Fruit fly (Drosophila melanogaster) whole organism, embryonic: ENCODE measurements around the gene Ugt35A1.

ENCODE experiments used
- CG10979 ChIP-seq: fragments of 200-800 bp; sonication (Bioruptor generic); optimal IDR thresholded peaks from 2 replicates; lab custom pipeline; 2018; ENCODE audit warnings: missing biosample characterization, mild to moderate bottlenecking, missing genetic modification characterization, moderate library complexity
- CG12071 ChIP-seq: fragments of 200-800 bp; sonication (Bioruptor generic); optimal IDR thresholded peaks from 3 replicates; lab custom pipeline; 2018; ENCODE audit warnings: missing biosample characterization, mild to moderate bottlenecking, missing genetic modification characterization
- CG1233 ChIP-seq: fragments of 200-800 bp; sonication (Bioruptor generic); optimal IDR thresholded peaks from 4 replicates; lab custom pipeline; 2018; ENCODE audit warnings: missing biosample characterization, mild to moderate bottlenecking, missing genetic modification characterization
- CG15514 ChIP-seq: fragments of 200-800 bp; sonication (Bioruptor generic); optimal IDR thresholded peaks from 3 replicates; lab custom pipeline; 2017; ENCODE audit warnings: missing biosample characterization, missing genetic modification characterization, mild to moderate bottlenecking, moderate library complexity, missing genetic modification reagents
- CG15601 ChIP-seq: fragments of 200-800 bp; sonication (Bioruptor generic); optimal IDR thresholded peaks from 3 replicates; lab custom pipeline; 2019; ENCODE audit warnings: missing biosample characterization, mild to moderate bottlenecking, missing genetic modification characterization, moderate library complexity
- CG3163 ChIP-seq: fragments of 200-800 bp; sonication (Bioruptor generic); optimal IDR thresholded peaks from 3 replicates; lab custom pipeline; 2016; ENCODE audit warnings: missing biosample characterization, missing genetic modification characterization
- CG34376 ChIP-seq: fragments of 200-800 bp; sonication (Bioruptor generic); optimal IDR thresholded peaks from 2 replicates; lab custom pipeline; 2018; ENCODE audit warnings: missing biosample characterization, mild to moderate bottlenecking, missing genetic modification characterization
- CG5245 ChIP-seq: fragments of 200-800 bp; sonication (Bioruptor generic); optimal IDR thresholded peaks from 3 replicates; lab custom pipeline; 2016; ENCODE audit warnings: missing biosample characterization, missing genetic modification characterization
- CG6254 ChIP-seq: fragments of 200-800 bp; sonication (Bioruptor generic); optimal IDR thresholded peaks from 3 replicates; lab custom pipeline; 2017; ENCODE audit warnings: mild to moderate bottlenecking, missing biosample characterization, missing genetic modification reagents, missing genetic modification characterization
- CkIIα-i1 ChIP-seq: fragments of 200-800 bp; sonication (Bioruptor generic); IDR thresholded peaks from 2 replicates; pipeline ENCODE4 v1.3.6; 2022; ENCODE audit warnings: missing biosample characterization, missing genetic modification characterization
- Doc3 ChIP-seq: fragments of 200-800 bp; sonication (Bioruptor generic); IDR thresholded peaks from 3 replicates; pipeline ENCODE4 v1.3.6; 2022; ENCODE audit warnings: missing biosample characterization, missing genetic modification characterization; ENCODE audit not compliant: partially characterized antibody
- Fer2 ChIP-seq: fragments of 200-800 bp; sonication (Bioruptor generic); optimal IDR thresholded peaks from 2 replicates; lab custom pipeline; 2018; ENCODE audit warnings: missing biosample characterization, mild to moderate bottlenecking, missing genetic modification characterization, moderate library complexity
- GATAe ChIP-seq: fragments of 200-800 bp; sonication (Bioruptor generic); conservative IDR thresholded peaks from 2 replicates; pipeline ENCODE4 v1.3.6; 2022; ENCODE audit warnings: missing biosample characterization, missing genetic modification characterization
- Hand ChIP-seq: fragments of 200-800 bp; sonication (Bioruptor generic); optimal IDR thresholded peaks from 2 replicates; lab custom pipeline; 2017; ENCODE audit warnings: mild to moderate bottlenecking, missing biosample characterization, missing genetic modification reagents, missing genetic modification characterization
- HmgZ ChIP-seq: fragments of 200-800 bp; sonication (Bioruptor generic); optimal IDR thresholded peaks from 2 replicates; lab custom pipeline; 2018; ENCODE audit warnings: missing biosample characterization, mild to moderate bottlenecking, missing genetic modification characterization
- Jarid2 ChIP-seq: fragments of 200-800 bp; sonication (Bioruptor generic); optimal IDR thresholded peaks from 3 replicates; lab custom pipeline; 2017; ENCODE audit warnings: mild to moderate bottlenecking, missing biosample characterization, missing genetic modification reagents, missing genetic modification characterization
- Ptx1 ChIP-seq: fragments of 200-800 bp; sonication (Bioruptor generic); IDR thresholded peaks from 2 replicates; pipeline ENCODE4 v1.3.6; 2022; ENCODE audit warnings: missing biosample characterization, missing genetic modification characterization
- Rfx ChIP-seq: fragments of 200-800 bp; sonication (Bioruptor generic); IDR thresholded peaks from 2 replicates; pipeline ENCODE4 v1.3.6; 2022; ENCODE audit warnings: missing biosample characterization, missing genetic modification characterization
- Sox100B ChIP-seq: fragments of 200-800 bp; sonication (Bioruptor generic); optimal IDR thresholded peaks from 3 replicates; lab custom pipeline; 2018; ENCODE audit warnings: missing biosample characterization, mild to moderate bottlenecking, missing genetic modification characterization
- Sox102F ChIP-seq: fragments of 200-800 bp; sonication (Bioruptor generic); optimal IDR thresholded peaks from 2 replicates; lab custom pipeline; 2018; ENCODE audit warnings: missing biosample characterization, mild to moderate bottlenecking, missing genetic modification characterization, moderate library complexity
- Trl ChIP-seq, 3 experiments: fragments of >200 bp in 2 of 3; fragments of 200-800 bp in 1 of 3; sonication (Bioruptor generic) in 1 of 3; optimal IDR thresholded peaks; 2 replicates in 1 of 3; 3 replicates in 2 of 3; lab custom pipeline; 2016 to 2017; ENCODE audit warnings: missing biosample characterization in 1 of 3, missing genetic modification characterization in 1 of 3
- bowl ChIP-seq: fragments of 200-800 bp; sonication (Bioruptor generic); IDR thresholded peaks from 2 replicates; pipeline ENCODE4 v1.3.6; 2022; ENCODE audit warnings: missing biosample characterization, missing genetic modification characterization
- cg ChIP-seq: fragments of 200-800 bp; sonication (Bioruptor generic); optimal IDR thresholded peaks from 3 replicates; lab custom pipeline; 2019; ENCODE audit warnings: missing biosample characterization, mild to moderate bottlenecking, missing genetic modification characterization, moderate library complexity
- exex ChIP-seq: fragments of 200-800 bp; sonication (Bioruptor generic); optimal IDR thresholded peaks from 4 replicates; lab custom pipeline; 2018; ENCODE audit warnings: missing biosample characterization, mild to moderate bottlenecking, missing genetic modification characterization, moderate library complexity
- grn ChIP-seq: fragments of 200-800 bp; sonication (Bioruptor generic); optimal IDR thresholded peaks from 3 replicates; lab custom pipeline; 2017; ENCODE audit warnings: missing biosample characterization, missing genetic modification characterization
- lab ChIP-seq: fragments of 200-800 bp; sonication (Bioruptor generic); optimal IDR thresholded peaks from 3 replicates; lab custom pipeline; 2017; ENCODE audit warnings: missing biosample characterization, missing genetic modification characterization, mild to moderate bottlenecking, moderate library complexity, missing genetic modification reagents
- mirr ChIP-seq: fragments of 200-800 bp; sonication (Bioruptor generic); optimal IDR thresholded peaks from 3 replicates; lab custom pipeline; 2018; ENCODE audit warnings: missing biosample characterization, mild to moderate bottlenecking, missing genetic modification characterization
- sd ChIP-seq: fragments of 200-800 bp; sonication (Bioruptor generic); optimal IDR thresholded peaks from 3 replicates; lab custom pipeline; 2018; ENCODE audit warnings: missing biosample characterization, mild to moderate bottlenecking, missing genetic modification characterization, moderate library complexity
- sens ChIP-seq: fragments of 200-800 bp; sonication (Bioruptor generic); peaks from one replicate; lab custom pipeline; 2016; ENCODE audit warnings: missing biosample characterization, missing genetic modification characterization
- so ChIP-seq: fragments of 200-800 bp; sonication (Bioruptor generic); IDR thresholded peaks from 3 replicates; pipeline ENCODE4 v1.3.6; 2022; ENCODE audit warnings: missing biosample characterization, missing genetic modification characterization
- sob ChIP-seq: fragments of 200-800 bp; sonication (Bioruptor generic); IDR thresholded peaks from 2 replicates; pipeline ENCODE4 v1.3.6; 2022; ENCODE audit warnings: missing biosample characterization, missing genetic modification characterization
- sug ChIP-seq: fragments of 200-800 bp; optimal IDR thresholded peaks from 2 replicates; lab custom pipeline; 2019; ENCODE audit warnings: missing biosample characterization, mild to moderate bottlenecking, missing genetic modification characterization, moderate library complexity
- zfh2 ChIP-seq: fragments of 200-800 bp; sonication (Bioruptor generic); optimal IDR thresholded peaks from 2 replicates; lab custom pipeline; 2016; ENCODE audit warnings: missing biosample characterization, missing genetic modification characterization

The Ugt35A1 gene

dm6 chr3R:11178300-11178699 is 5.8 kb upstream of the Ugt35A1 start (continued):
- TF ChIP-seq exex (tag; lab: Kevin White, UChicago) = peak; percentile 42
- peak; percentile 21 for TF ChIP-seq CG15514 (GFP tag; lab: Kevin White, UChicago)
- TF ChIP-seq Sox102F (GFP tag; lab: Kevin White, UChicago) = peak; percentile 5
- TF ChIP-seq Sox100B (GFP tag; lab: Kevin White, UChicago) = no peak
- TF ChIP-seq so (GFP tag; lab: Robert Waterston, UW) = 0 out of 3 replicates have a peak, but pooled peaks have one; percentile 17
- no peak for TF ChIP-seq HmgZ (tag; lab: Kevin White, UChicago)
- peak; percentile 40 for TF ChIP-seq CG12071
- no peak for TF ChIP-seq Hand (GFP tag; lab: Kevin White, UChicago)
- TF ChIP-seq sob (GFP tag; lab: Robert Waterston, UW) = no peak
- TF ChIP-seq CG10979 = no peak
- peak; percentile 11 for TF ChIP-seq CG15601 (tag; lab: Kevin White, UChicago)
- TF ChIP-seq CkIIα-i1 (GFP tag; lab: Robert Waterston, UW) = no peak
- peak; percentile 27 for TF ChIP-seq CG1233

- no peak for TF ChIP-seq Ptx1 (GFP tag; lab: Robert Waterston, UW)
- peak; percentile 84 for TF ChIP-seq mirr (GFP tag; lab: Kevin White, UChicago)
- TF ChIP-seq CG34376 = peak; percentile 39
- no peak for TF ChIP-seq CG6254 (GFP tag; lab: Kevin White, UChicago)
- peak; percentile 91 for TF ChIP-seq exex (tag; lab: Kevin White, UChicago)
- TF ChIP-seq Doc3 (GFP tag; lab: Robert Waterston, UW) = no peak
- peak; percentile 62 for TF ChIP-seq grn (GFP tag; lab: Kevin White, UChicago)
- peak; percentile 27 for TF ChIP-seq sug (tag; lab: Kevin White, UChicago)
- no peak for TF ChIP-seq bowl (GFP tag; lab: Robert Waterston, UW)
- TF ChIP-seq CG5245 = no peak
- TF ChIP-seq GATAe (GFP tag; lab: Robert Waterston, UW) = peak; percentile 60
- peak; percentile 68 for TF ChIP-seq sd (tag; lab: Kevin White, UChicago)
Observed at dm6 chr3R:11177579-11177978, 5.1 kb upstream of the Ugt35A1 start.

DNA sequence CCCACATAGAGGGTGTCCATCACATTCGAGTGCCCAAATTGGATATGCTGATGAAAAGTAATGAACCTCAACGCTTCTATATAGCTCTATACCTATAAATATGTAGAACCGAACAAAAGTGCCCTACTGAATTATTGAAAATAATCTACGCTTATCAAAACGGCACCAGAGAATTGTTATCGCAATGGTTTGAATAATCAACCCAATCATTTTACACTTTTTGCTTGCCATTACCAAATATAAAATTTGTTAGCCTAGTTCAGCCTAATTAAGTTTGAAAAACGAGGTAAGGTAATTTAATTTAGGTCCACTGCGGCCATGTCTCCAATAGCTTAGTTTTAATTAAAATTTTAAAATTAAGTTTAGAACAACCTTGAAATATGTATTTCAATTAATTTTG is 3.3 kb upstream of the Ugt35A1 start:
- peak; percentile 62 for TF ChIP-seq exex (tag; lab: Kevin White, UChicago)
- TF ChIP-seq cg (GFP tag; lab: Kevin White, UChicago) = no peak
- TF ChIP-seq mirr (GFP tag; lab: Kevin White, UChicago) = peak; percentile 57
- no peak for TF ChIP-seq sens
- TF ChIP-seq Fer2 (tag; lab: Kevin White, UChicago) = no peak

dm6 chr3R:11175308-11175707 is 2.8 kb upstream of the Ugt35A1 start, which contains the start of the genes Ugt304A1 and Ugt303A1:
Gene Ugt304A1, minus strand, starts transcription at chr3R:11175408.
Gene Ugt303A1, plus strand, starts transcription at chr3R:11175529.
- peak; percentile 36 for TF ChIP-seq Jarid2 (GFP tag; lab: Kevin White, UChicago)
- TF ChIP-seq lab (GFP tag; lab: Kevin White, UChicago) = peak; percentile 5
- TF ChIP-seq Trl (optimal IDR thresholded peaks at IDR 0.05; lab: Kevin White, UChicago) = peak in 1 of 2 experiments; percentile 5
- no peak for TF ChIP-seq Trl (GFP tag; optimal IDR thresholded peaks at IDR 0.05; lab: Kevin White, UChicago)
- TF ChIP-seq CG3163 (GFP tag; lab: Kevin White, UChicago) = peak; percentile 26
- TF ChIP-seq exex (tag; lab: Kevin White, UChicago) = peak; percentile 18
- TF ChIP-seq Rfx = peak; percentile 20; the same call in 1 of the 2 replicates
- TF ChIP-seq zfh2 (GFP tag; lab: Kevin White, UChicago) = no peak
- TF ChIP-seq CG5245 = no peak
